Worm (Caenorhabditis elegans): ENCODE data around the gene B0348.2.

B0348.2 gene

ce11 chrV:55946-56345 is 10.8 kb downstream of the B0348.2 start, which contains the start of gene srt-52:
Gene srt-52 (minus strand): TSS chrV:56046.
- no peak for TF ChIP-seq lin-39 (tag; optimal IDR thresholded peaks at IDR 0.05)
- TF ChIP-seq nhr-237 (tag; optimal IDR thresholded peaks at IDR 0.05) = no peak
- no peak for TF ChIP-seq nhr-12 (tag; optimal IDR thresholded peaks at IDR 0.05)
- no peak for TF ChIP-seq nhr-23 (tag; optimal IDR thresholded peaks at IDR 0.05)
- TF ChIP-seq ztf-4 (tag; optimal IDR thresholded peaks at IDR 0.05) = no peak
- no peak for TF ChIP-seq skn-1 (tag; optimal IDR thresholded peaks at IDR 0.05)
- TF ChIP-seq fkh-2 (tag; optimal IDR thresholded peaks at IDR 0.05) = no peak
- no peak for TF ChIP-seq ztf-11 (tag; optimal IDR thresholded peaks at IDR 0.05)
- TF ChIP-seq nfya-1 (tag; optimal IDR thresholded peaks at IDR 0.05; ENCODE audit: insufficient read depth) = no peak
- no peak for TF ChIP-seq elt-1 (tag; optimal IDR thresholded peaks at IDR 0.05)
- TF ChIP-seq lin-15B (tag; optimal IDR thresholded peaks at IDR 0.05) = no peak
- TF ChIP-seq nhr-11 (tag; optimal IDR thresholded peaks at IDR 0.05) = no peak
- no peak for TF ChIP-seq ama-1 (optimal IDR thresholded peaks at IDR 0.05)
- no peak for TF ChIP-seq elt-2 (tag; optimal IDR thresholded peaks at IDR 0.05)
- no peak for TF ChIP-seq unc-62 (GFP tag; optimal IDR thresholded peaks at IDR 0.05)
- TF ChIP-seq aly-2 (tag; optimal IDR thresholded peaks at IDR 0.05) = no peak
- TF ChIP-seq unc-39 (tag; optimal IDR thresholded peaks at IDR 0.05) = no peak
- no peak for TF ChIP-seq ceh-82 (tag; optimal IDR thresholded peaks at IDR 0.05)

ce11 chrV:58971-59370 is 13.9 kb downstream of the B0348.2 start, which contains the start of gene cyp-29A3:
Gene cyp-29A3 (plus strand): TSS chrV:59239.
- TF ChIP-seq zag-1 (tag; optimal IDR thresholded peaks at IDR 0.05) (no peak), elt-2 (tag; optimal IDR thresholded peaks at IDR 0.05) (peak; percentile 20)

ce11 chrV:63887-64286 is 18.8 kb downstream of the B0348.2 start:
- TF ChIP-seq eor-1 (tag; optimal IDR thresholded peaks at IDR 0.05) (no peak), jun-1 (tag; optimal IDR thresholded peaks at IDR 0.05) (no peak), lin-39 (tag; optimal IDR thresholded peaks at IDR 0.05) (no peak), lin-15B (tag; optimal IDR thresholded peaks at IDR 0.05) (no peak), nhr-23 (tag; optimal IDR thresholded peaks at IDR 0.05) (no peak), skn-1 (tag; optimal IDR thresholded peaks at IDR 0.05) (no peak), daf-12 (tag; optimal IDR thresholded peaks at IDR 0.05) (no peak), elt-1 (tag; optimal IDR thresholded peaks at IDR 0.05) (no peak), nhr-77 (tag; optimal IDR thresholded peaks at IDR 0.05) (no peak), nhr-25 (tag; optimal IDR thresholded peaks at IDR 0.05) (no peak), ceh-82 (tag; optimal IDR thresholded peaks at IDR 0.05) (no peak), hmg-11 (tag; optimal IDR thresholded peaks at IDR 0.05) (no peak), ceh-16 (tag; optimal IDR thresholded peaks at IDR 0.05) (no peak), fkh-2 (tag; optimal IDR thresholded peaks at IDR 0.05) (no peak)

ce11 chrV:66506-66905 is 21.4 kb downstream of the B0348.2 start:
- TF ChIP-seq mml-1 (tag; optimal IDR thresholded peaks at IDR 0.05) = no peak
- no peak for TF ChIP-seq ztf-11 (tag; optimal IDR thresholded peaks at IDR 0.05)
- no peak for TF ChIP-seq ZK546.5 (tag; optimal IDR thresholded peaks at IDR 0.05)
- no peak for TF ChIP-seq mdl-1 (tag; optimal IDR thresholded peaks at IDR 0.05)
- TF ChIP-seq fos-1 (tag; optimal IDR thresholded peaks at IDR 0.05) = no peak
- no peak for TF ChIP-seq nhr-237 (tag; optimal IDR thresholded peaks at IDR 0.05)
- TF ChIP-seq ama-1 (optimal IDR thresholded peaks at IDR 0.05) = no peak
- no peak for TF ChIP-seq pha-4 (tag; optimal IDR thresholded peaks at IDR 0.05)
- no peak for TF ChIP-seq nhr-43 (tag; optimal IDR thresholded peaks at IDR 0.05; ENCODE audit: poor library complexity, severe bottlenecking)
- TF ChIP-seq nhr-77 (tag; optimal IDR thresholded peaks at IDR 0.05) = no peak
- TF ChIP-seq nhr-25 (tag; optimal IDR thresholded peaks at IDR 0.05) = no peak
- TF ChIP-seq tbx-2 (tag; optimal IDR thresholded peaks at IDR 0.05) = no peak
- no peak for TF ChIP-seq zag-1 (tag; optimal IDR thresholded peaks at IDR 0.05)
- no peak for TF ChIP-seq eor-1 (tag; optimal IDR thresholded peaks at IDR 0.05)
- no peak for TF ChIP-seq skn-1 (tag; optimal IDR thresholded peaks at IDR 0.05)
- no peak for TF ChIP-seq nhr-67 (tag; optimal IDR thresholded peaks at IDR 0.05)
- no peak for TF ChIP-seq nhr-11 (tag; optimal IDR thresholded peaks at IDR 0.05)

- TF ChIP-seq nhr-237 (tag; optimal IDR thresholded peaks at IDR 0.05) (no peak), fkh-10 (GFP tag; optimal IDR thresholded peaks at IDR 0.05) (no peak)
Measured at ce11 chrV:68112-68511, 23.0 kb downstream of the B0348.2 start.

All from whole organism, L3 larva.